Worm (Caenorhabditis elegans) whole organism, L3 larva: ENCODE measurements around the gene gtf-2H1.

Source experiments
- R02D3.7 ChIP-seq: fragments of 150-350 bp; optimal IDR thresholded peaks from 2 replicates; lab custom pipeline; 2014; ENCODE audit warnings: missing biosample characterization, missing genetic modification characterization
- aly-2 ChIP-seq: fragments of 150-350 bp; optimal IDR thresholded peaks from 2 replicates; lab custom pipeline; 2014; ENCODE audit warnings: missing biosample characterization, missing genetic modification characterization
- ama-1 ChIP-seq: fragments of 150-350 bp; optimal IDR thresholded peaks from 2 replicates; lab custom pipeline; 2018
- ceh-16 ChIP-seq: sonication (generic microtip); optimal IDR thresholded peaks from 2 replicates; lab custom pipeline; 2017; ENCODE audit warnings: missing biosample characterization, missing genetic modification characterization
- ceh-28 ChIP-seq: fragments of 150-350 bp; optimal IDR thresholded peaks from 2 replicates; lab custom pipeline; 2014; ENCODE audit warnings: missing biosample characterization, missing genetic modification reagents, missing genetic modification characterization
- ceh-82 ChIP-seq: fragments of 150-350 bp; optimal IDR thresholded peaks from 2 replicates; lab custom pipeline; 2014; ENCODE audit warnings: missing biosample characterization, missing genetic modification characterization
- ceh-9 ChIP-seq: sonication (generic microtip); optimal IDR thresholded peaks from 2 replicates; lab custom pipeline; 2018; ENCODE audit warnings: missing biosample characterization, missing genetic modification characterization
- daf-12 ChIP-seq: fragments of 150-350 bp; optimal IDR thresholded peaks from 2 replicates; lab custom pipeline; 2014; ENCODE audit warnings: missing biosample characterization, missing genetic modification reagents, missing genetic modification characterization
- egl-5 ChIP-seq: fragments of 150-350 bp; optimal IDR thresholded peaks from 2 replicates; lab custom pipeline; 2017; ENCODE audit warnings: missing biosample characterization, missing genetic modification reagents, missing genetic modification characterization, inconsistent platforms
- elt-2 ChIP-seq: sonication (generic microtip); optimal IDR thresholded peaks from 2 replicates; lab custom pipeline; 2016; ENCODE audit warnings: missing genetic modification reagents, mild to moderate bottlenecking, missing genetic modification characterization, missing compliant biosample characterization
- eor-1 ChIP-seq, 2 experiments: fragments of 150-350 bp; optimal IDR thresholded peaks; 2 replicates each; lab custom pipeline; 2014 to 2018; ENCODE audit warnings: missing biosample characterization in 2 of 2, missing genetic modification characterization in 2 of 2
- fkh-2 ChIP-seq: fragments of 150-350 bp; optimal IDR thresholded peaks from 2 replicates; lab custom pipeline; 2014; ENCODE audit warnings: missing biosample characterization, missing genetic modification reagents, missing genetic modification characterization
- hmg-11 ChIP-seq: sonication (generic microtip); optimal IDR thresholded peaks from 2 replicates; lab custom pipeline; 2016; ENCODE audit warnings: missing genetic modification characterization, missing compliant biosample characterization
- jun-1 ChIP-seq: fragments of 150-350 bp; optimal IDR thresholded peaks from 2 replicates; lab custom pipeline; 2014; ENCODE audit warnings: missing biosample characterization, missing genetic modification reagents, missing genetic modification characterization
- lin-15B ChIP-seq: fragments of 150-350 bp; optimal IDR thresholded peaks from 2 replicates; lab custom pipeline; 2014; ENCODE audit warnings: missing biosample characterization, missing genetic modification characterization
- lsy-12 ChIP-seq: sonication (generic microtip); optimal IDR thresholded peaks from 2 replicates; lab custom pipeline; 2016; ENCODE audit warnings: mild to moderate bottlenecking, missing genetic modification characterization, missing compliant biosample characterization
- mdl-1 ChIP-seq: fragments of 150-350 bp; optimal IDR thresholded peaks from 2 replicates; lab custom pipeline; 2014; ENCODE audit warnings: missing biosample characterization, missing genetic modification characterization
- mml-1 ChIP-seq: fragments of 150-350 bp; sonication (generic microtip); optimal IDR thresholded peaks from 3 replicates; lab custom pipeline; 2014; ENCODE audit warnings: missing biosample characterization, missing genetic modification characterization
- nfya-1 ChIP-seq: sonication (generic microtip); optimal IDR thresholded peaks from 2 replicates; lab custom pipeline; 2017; ENCODE audit warnings: missing genetic modification characterization, mild to moderate bottlenecking, missing compliant biosample characterization, antibody characterized with exemption, moderate library complexity; ENCODE audit not compliant: insufficient read depth
- nhr-12 ChIP-seq: fragments of 150-350 bp; optimal IDR thresholded peaks from 2 replicates; lab custom pipeline; 2014; ENCODE audit warnings: missing biosample characterization, missing genetic modification characterization
- nhr-23 ChIP-seq: fragments of 150-350 bp; optimal IDR thresholded peaks from 2 replicates; lab custom pipeline; 2014; ENCODE audit warnings: missing biosample characterization, missing genetic modification reagents, missing genetic modification characterization
- nhr-237 ChIP-seq: fragments of 150-350 bp; optimal IDR thresholded peaks from 2 replicates; lab custom pipeline; 2014; ENCODE audit warnings: missing biosample characterization, missing genetic modification characterization
- nhr-25 ChIP-seq: sonication (generic microtip); optimal IDR thresholded peaks from 2 replicates; lab custom pipeline; 2017; ENCODE audit warnings: missing biosample characterization, missing genetic modification characterization
- nhr-43 ChIP-seq: sonication (generic microtip); optimal IDR thresholded peaks from 2 replicates; lab custom pipeline; 2016; ENCODE audit warnings: mild to moderate bottlenecking, missing genetic modification characterization, missing compliant biosample characterization; ENCODE audit not compliant: poor library complexity, severe bottlenecking
- nhr-67 ChIP-seq: fragments of 150-350 bp; optimal IDR thresholded peaks from 2 replicates; lab custom pipeline; 2014; ENCODE audit warnings: missing biosample characterization, missing genetic modification characterization
- nhr-77 ChIP-seq: fragments of 150-350 bp; optimal IDR thresholded peaks from 2 replicates; lab custom pipeline; 2014; ENCODE audit warnings: missing biosample characterization, missing genetic modification characterization
- pha-4 ChIP-seq: fragments of 150-350 bp; optimal IDR thresholded peaks from 2 replicates; lab custom pipeline; 2014; ENCODE audit warnings: missing biosample characterization, missing genetic modification reagents, missing genetic modification characterization
- pqm-1 ChIP-seq: fragments of 150-350 bp; optimal IDR thresholded peaks from 2 replicates; lab custom pipeline; 2017; ENCODE audit warnings: missing biosample characterization, missing genetic modification characterization, inconsistent platforms
- skn-1 ChIP-seq: fragments of 150-350 bp; optimal IDR thresholded peaks from 2 replicates; lab custom pipeline; 2014; ENCODE audit warnings: missing biosample characterization, missing genetic modification characterization
- snpc-4 ChIP-seq: fragments of 150-350 bp; optimal IDR thresholded peaks from 2 replicates; lab custom pipeline; 2014; ENCODE audit warnings: missing biosample characterization, missing genetic modification characterization
- unc-39 ChIP-seq: sonication (generic microtip); optimal IDR thresholded peaks from 4 replicates; lab custom pipeline; 2017; ENCODE audit warnings: missing biosample characterization, missing genetic modification characterization
- unc-62 ChIP-seq: fragments of 150-350 bp; sonication (generic microtip); optimal IDR thresholded peaks from 4 replicates; lab custom pipeline; 2014; ENCODE audit warnings: missing biosample characterization, missing genetic modification reagents, missing genetic modification characterization
- ztf-11 ChIP-seq: fragments of 150-350 bp; optimal IDR thresholded peaks from 2 replicates; lab custom pipeline; 2014; ENCODE audit warnings: missing biosample characterization, missing genetic modification characterization
- ztf-4 ChIP-seq: fragments of 150-350 bp; optimal IDR thresholded peaks from 2 replicates; lab custom pipeline; 2014; ENCODE audit warnings: missing biosample characterization, missing genetic modification characterization

The gtf-2H1 gene

DNA sequence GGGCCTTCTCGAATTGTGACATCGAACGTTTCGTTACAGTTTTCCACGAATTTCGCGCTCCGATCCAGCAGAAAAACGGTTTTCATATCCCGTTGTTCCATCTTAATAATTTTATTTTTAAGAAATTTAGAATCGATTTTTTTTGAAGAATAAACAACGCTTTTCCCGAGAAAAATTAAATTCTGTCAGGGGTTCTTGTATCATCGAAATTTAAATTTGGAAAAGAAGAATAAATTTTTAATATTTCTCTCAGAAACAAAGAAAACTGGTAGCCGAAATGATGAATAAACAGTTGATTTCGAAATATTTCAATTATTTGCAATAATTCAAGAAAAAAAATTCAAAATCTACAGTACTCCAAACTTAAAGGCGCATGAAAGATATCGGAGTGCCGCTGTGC lies 5.8 kb upstream of the gtf-2H1 start, which contains the start of gene ints-13:
Gene ints-13, minus strand, starts transcription at position 101 of the 400 bp plus-strand sequence.
- no peak for TF ChIP-seq ztf-11 (tag; lab: Kevin White, UChicago)
- TF ChIP-seq elt-2 (tag; lab: Kevin White, UChicago), result no peak
- TF ChIP-seq ceh-9, result no peak
- TF ChIP-seq hmg-11, result no peak
- TF ChIP-seq R02D3.7, result no peak
- no peak for TF ChIP-seq mdl-1
- no peak for TF ChIP-seq egl-5 (tag; lab: Kevin White, UChicago)
- TF ChIP-seq jun-1 (tag; lab: Kevin White, UChicago), result no peak

ce11 chrIV:236138-236537 lies 4.6 kb upstream of the gtf-2H1 start:
- TF ChIP-seq mml-1 (tag; lab: Kevin White, UChicago), result no peak
- no peak for TF ChIP-seq ceh-82
- no peak for TF ChIP-seq nhr-43 (tag; lab: Kevin White, UChicago)
- no peak for TF ChIP-seq lsy-12
- TF ChIP-seq jun-1 (tag; lab: Kevin White, UChicago), result no peak
- no peak for TF ChIP-seq snpc-4 (tag; lab: Kevin White, UChicago)
- no peak for TF ChIP-seq unc-39 (tag; lab: Kevin White, UChicago)
- no peak for TF ChIP-seq elt-2 (tag; lab: Kevin White, UChicago)
- no peak for TF ChIP-seq nhr-23 (tag; lab: Kevin White, UChicago)
- TF ChIP-seq nhr-12 (tag; lab: Kevin White, UChicago), result no peak
- no peak for TF ChIP-seq ztf-4 (tag; lab: Kevin White, UChicago)
- TF ChIP-seq, all 47 proteins: peak for 0

ce11 chrIV:218252-218651 lies 13.3 kb downstream of the gtf-2H1 start, which contains the start of gene prdx-6:
Gene prdx-6, plus strand, starts transcription at chrIV:218552.
- TF ChIP-seq nhr-237 (no peak), nhr-12 (tag; lab: Kevin White, UChicago) (no peak), nhr-67 (tag; lab: Kevin White, UChicago) (no peak), lsy-12 (no peak), ceh-28 (tag; lab: Kevin White, UChicago) (no peak), daf-12 (tag; lab: Kevin White, UChicago) (no peak)

DNA sequence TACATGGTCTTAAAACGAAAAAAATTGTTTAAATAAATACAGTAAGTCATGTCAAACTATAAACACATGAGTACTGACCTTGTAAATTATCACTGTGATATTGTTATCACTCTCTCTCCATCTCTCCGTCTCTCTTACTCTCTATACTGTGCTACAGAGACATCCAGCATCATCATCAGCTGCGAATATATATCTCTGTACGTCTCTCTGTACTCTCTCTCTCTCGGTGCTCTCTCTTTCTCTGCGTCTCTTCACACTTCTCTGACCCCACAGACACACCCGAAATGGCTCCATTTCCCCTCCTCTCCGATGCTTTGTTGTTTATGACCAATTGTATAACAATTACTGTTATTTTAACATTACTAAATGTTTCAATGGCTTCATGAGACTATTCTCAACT lies 21.0 kb downstream of the gtf-2H1 start:
- peak; percentile 76 for TF ChIP-seq hmg-11
- TF ChIP-seq egl-5 (tag; lab: Kevin White, UChicago), result peak; percentile 23
- no peak for TF ChIP-seq ama-1 (lab: Kevin White, UChicago)
- TF ChIP-seq nfya-1, result peak; percentile 33
- TF ChIP-seq pqm-1 (tag; lab: Kevin White, UChicago), result peak; percentile 90
- peak; percentile 2 for TF ChIP-seq R02D3.7
- peak; percentile 47 for TF ChIP-seq ceh-28 (tag; lab: Kevin White, UChicago)
- TF ChIP-seq elt-2 (tag; lab: Kevin White, UChicago), result peak; percentile 86
- TF ChIP-seq aly-2 (tag; lab: Kevin White, UChicago), result no peak
- TF ChIP-seq jun-1 (tag; lab: Kevin White, UChicago), result peak; percentile 51
- TF ChIP-seq nhr-77 (tag; lab: Kevin White, UChicago), result no peak
- TF ChIP-seq pha-4 (tag; lab: Kevin White, UChicago), result peak; percentile 55
- no peak for TF ChIP-seq lin-15B (tag; lab: Kevin White, UChicago)
- TF ChIP-seq lsy-12, result no peak
- TF ChIP-seq ztf-11 (tag; lab: Kevin White, UChicago), result no peak
- peak; percentile 42 for TF ChIP-seq nhr-23 (tag; lab: Kevin White, UChicago)
- TF ChIP-seq skn-1 (tag; lab: Kevin White, UChicago), result peak; percentile 15
- TF ChIP-seq, all 47 proteins: peak for 11

ce11 chrIV:207885-208284 lies 23.7 kb downstream of the gtf-2H1 start, which contains the start of gene Y38C1AA.1:
Gene Y38C1AA.1, plus strand, starts transcription at chrIV:208185.
- TF ChIP-seq ceh-16 (tag; lab: Kevin White, UChicago) (no peak), unc-62 (GFP tag; lab: Kevin White, UChicago) (no peak)
- TF ChIP-seq, all 47 proteins: peak for 0

DNA sequence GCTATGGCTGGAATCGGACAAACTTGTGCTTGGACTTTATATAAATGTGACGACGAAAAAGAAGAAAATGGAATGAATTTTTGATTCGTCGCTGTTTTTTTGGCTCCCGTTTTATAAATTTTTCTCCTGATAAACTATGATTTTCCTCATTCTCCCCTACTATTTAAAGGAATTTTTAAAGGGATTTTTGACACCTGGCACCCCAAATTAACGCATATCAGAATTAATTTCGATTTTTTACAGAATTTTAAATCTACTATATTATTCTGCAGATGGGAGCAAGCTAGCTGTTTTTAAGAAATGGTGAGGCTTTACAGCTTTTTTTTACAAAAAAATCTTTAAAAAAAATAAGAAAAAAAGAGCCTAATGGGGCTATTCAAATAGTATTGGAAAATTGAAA lies 26.6 kb downstream of the gtf-2H1 start, which contains the start of gene coa-1:
Gene coa-1, plus strand, starts transcription at position 301 of the 400 bp plus-strand sequence.
- TF ChIP-seq lin-15B (tag; lab: Kevin White, UChicago) (no peak), fkh-2 (tag; lab: Kevin White, UChicago) (no peak), ceh-16 (tag; lab: Kevin White, UChicago) (no peak), lsy-12 (no peak), R02D3.7 (no peak), unc-39 (tag; lab: Kevin White, UChicago) (no peak), nhr-25 (tag; lab: Kevin White, UChicago) (no peak), eor-1 (tag; optimal IDR thresholded peaks at IDR 0.05; lab: Kevin White, UChicago) (no peak), hmg-11 (no peak), ceh-28 (tag; lab: Kevin White, UChicago) (no peak), unc-62 (GFP tag; lab: Kevin White, UChicago) (no peak), nhr-77 (tag; lab: Kevin White, UChicago) (no peak)
